Worm (Caenorhabditis elegans) whole organism, mixed stage, embryonic: ENCODE results near the gene lite-1.

Experiments
- bed-3 ChIP-seq: fragments of 200-800 bp; sonication (Bioruptor generic); optimal IDR thresholded peaks from 3 replicates; lab custom pipeline; 2018; ENCODE audit warnings: mild to moderate bottlenecking, missing genetic modification characterization, moderate library complexity, missing compliant biosample characterization
- blmp-1 ChIP-seq: fragments of 150-350 bp; optimal IDR thresholded peaks from 2 replicates; lab custom pipeline; 2014; ENCODE audit warnings: missing biosample characterization, missing genetic modification characterization
- ceh-39 ChIP-seq: fragments of 150-350 bp; optimal IDR thresholded peaks from 2 replicates; lab custom pipeline; 2014; ENCODE audit warnings: missing biosample characterization, missing genetic modification characterization
- ceh-43 ChIP-seq: fragments of 200-800 bp; sonication (Bioruptor generic); optimal IDR thresholded peaks from 2 replicates; lab custom pipeline; 2018; ENCODE audit warnings: mild to moderate bottlenecking, missing genetic modification characterization, moderate library complexity, missing compliant biosample characterization
- ceh-83 ChIP-seq: fragments of 200-800 bp; sonication (Bioruptor generic); optimal IDR thresholded peaks from 2 replicates; lab custom pipeline; 2018; ENCODE audit warnings: mild to moderate bottlenecking, missing genetic modification characterization, missing compliant biosample characterization
- drap-1 ChIP-seq: fragments of 200-800 bp; sonication (Bioruptor generic); optimal IDR thresholded peaks from 3 replicates; lab custom pipeline; 2018; ENCODE audit warnings: mild to moderate bottlenecking, missing genetic modification characterization, missing compliant biosample characterization
- elt-1 ChIP-seq: sonication (generic microtip); optimal IDR thresholded peaks from 2 replicates; lab custom pipeline; 2017; ENCODE audit warnings: missing genetic modification characterization, mild to moderate bottlenecking, missing compliant biosample characterization, antibody characterized with exemption, moderate library complexity, borderline replicate concordance; ENCODE audit not compliant: insufficient read depth
- elt-3 ChIP-seq: fragments of 150-350 bp; optimal IDR thresholded peaks from 2 replicates; lab custom pipeline; 2014; ENCODE audit warnings: missing biosample characterization, missing genetic modification characterization
- flh-1 ChIP-seq: fragments of 200-800 bp; sonication (Bioruptor generic); optimal IDR thresholded peaks from 2 replicates; lab custom pipeline; 2018; ENCODE audit warnings: mild to moderate bottlenecking, missing genetic modification characterization, moderate library complexity, missing compliant biosample characterization
- ham-2 ChIP-seq: fragments of 200-800 bp; sonication (Bioruptor generic); optimal IDR thresholded peaks from 2 replicates; lab custom pipeline; 2018; ENCODE audit warnings: mild to moderate bottlenecking, missing genetic modification characterization, missing compliant biosample characterization
- hlh-1 ChIP-seq: fragments of 150-350 bp; optimal IDR thresholded peaks from 2 replicates; lab custom pipeline; 2014; ENCODE audit warnings: missing biosample characterization, missing genetic modification reagents, missing genetic modification characterization
- lin-13 ChIP-seq: fragments of 150-350 bp; optimal IDR thresholded peaks from 2 replicates; lab custom pipeline; 2014; ENCODE audit warnings: missing biosample characterization, missing genetic modification characterization
- lin-32 ChIP-seq: fragments of 200-800 bp; sonication (Bioruptor generic); optimal IDR thresholded peaks from 2 replicates; lab custom pipeline; 2018; ENCODE audit warnings: mild to moderate bottlenecking, missing genetic modification characterization, missing compliant biosample characterization
- lsy-2 ChIP-seq: fragments of 150-350 bp; optimal IDR thresholded peaks from 2 replicates; lab custom pipeline; 2014; ENCODE audit warnings: missing biosample characterization, missing genetic modification characterization
- mab-5 ChIP-seq: fragments of 150-350 bp; optimal IDR thresholded peaks from 2 replicates; lab custom pipeline; 2014; ENCODE audit warnings: missing biosample characterization, missing genetic modification characterization
- mep-1 ChIP-seq: fragments of 150-350 bp; optimal IDR thresholded peaks from 2 replicates; lab custom pipeline; 2017; ENCODE audit warnings: missing biosample characterization, missing genetic modification reagents, missing genetic modification characterization, inconsistent platforms
- mls-2 ChIP-seq: sonication (generic microtip); optimal IDR thresholded peaks from 2 replicates; lab custom pipeline; 2016; ENCODE audit warnings: mild to moderate bottlenecking, missing genetic modification characterization, moderate library complexity, missing compliant biosample characterization
- nhr-2 ChIP-seq: fragments of 150-350 bp; optimal IDR thresholded peaks from 2 replicates; lab custom pipeline; 2014; ENCODE audit warnings: missing biosample characterization, missing genetic modification characterization
- nhr-237 ChIP-seq: fragments of 150-350 bp; optimal IDR thresholded peaks from 2 replicates; lab custom pipeline; 2014; ENCODE audit warnings: missing biosample characterization, missing genetic modification characterization
- nhr-28 ChIP-seq: fragments of 150-350 bp; optimal IDR thresholded peaks from 2 replicates; lab custom pipeline; 2014; ENCODE audit warnings: missing biosample characterization, missing genetic modification characterization
- nhr-76 ChIP-seq: sonication (generic microtip); optimal IDR thresholded peaks from 2 replicates; lab custom pipeline; 2017; ENCODE audit warnings: missing biosample characterization, missing genetic modification characterization
- pha-4 ChIP-seq: fragments of 150-350 bp; optimal IDR thresholded peaks from 2 replicates; lab custom pipeline; 2018; ENCODE audit warnings: missing biosample characterization, missing genetic modification reagents, missing genetic modification characterization
- sem-2 ChIP-seq: fragments of 200-800 bp; sonication (Bioruptor generic); optimal IDR thresholded peaks from 2 replicates; lab custom pipeline; 2018; ENCODE audit warnings: mild to moderate bottlenecking, missing genetic modification characterization, missing compliant biosample characterization
- snpc-4 ChIP-seq: fragments of 150-350 bp; optimal IDR thresholded peaks from 2 replicates; lab custom pipeline; 2014; ENCODE audit warnings: missing biosample characterization, missing genetic modification characterization
- sptf-1 ChIP-seq: sonication (generic microtip); optimal IDR thresholded peaks from 2 replicates; lab custom pipeline; 2017; ENCODE audit warnings: mild to moderate bottlenecking, missing genetic modification characterization, moderate library complexity, missing compliant biosample characterization
- tbx-8 ChIP-seq: fragments of 200-800 bp; sonication (Bioruptor generic); optimal IDR thresholded peaks from 2 replicates; lab custom pipeline; 2018; ENCODE audit warnings: mild to moderate bottlenecking, missing genetic modification characterization, moderate library complexity, missing compliant biosample characterization
- unc-120 ChIP-seq: sonication (generic microtip); optimal IDR thresholded peaks from 2 replicates; lab custom pipeline; 2017; ENCODE audit warnings: missing genetic modification characterization, missing compliant biosample characterization; ENCODE audit not compliant: poor library complexity, severe bottlenecking
- unc-39 ChIP-seq: fragments of 150-350 bp; optimal IDR thresholded peaks from 2 replicates; lab custom pipeline; 2014; ENCODE audit warnings: missing biosample characterization, missing genetic modification characterization
- unc-62 ChIP-seq: fragments of 150-350 bp; optimal IDR thresholded peaks from 2 replicates; lab custom pipeline; 2014; ENCODE audit warnings: missing biosample characterization, missing genetic modification reagents, missing genetic modification characterization
- zip-8 ChIP-seq: fragments of 150-350 bp; optimal IDR thresholded peaks from 2 replicates; lab custom pipeline; 2014; ENCODE audit warnings: missing biosample characterization, missing genetic modification characterization
- ztf-11 ChIP-seq: fragments of 150-350 bp; optimal IDR thresholded peaks from 2 replicates; lab custom pipeline; 2014; ENCODE audit warnings: missing biosample characterization, missing genetic modification characterization

The lite-1 gene

DNA sequence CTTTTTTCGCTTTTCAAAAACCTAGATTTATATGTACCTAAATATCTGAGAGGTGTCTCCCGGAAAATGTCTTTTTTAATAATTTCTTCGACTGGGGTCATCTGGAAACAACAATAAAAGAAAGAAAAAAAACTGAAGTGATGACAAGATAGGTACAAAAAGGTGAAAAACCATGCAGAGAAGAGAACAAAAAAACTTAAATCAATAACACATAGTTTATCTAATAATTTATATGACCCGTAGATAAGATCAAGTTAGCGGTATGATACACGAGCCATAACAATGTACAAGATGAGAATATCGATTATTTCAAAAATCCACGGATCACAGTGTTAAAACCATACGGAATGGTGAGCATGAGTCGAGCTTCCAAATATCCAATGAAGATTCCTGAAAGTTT, 24.3 kb downstream of the lite-1 start, which contains the start of gene mtp-18:
Gene mtp-18, minus strand, starts transcription at position 101 of the 400 bp plus-strand sequence.
- TF ChIP-seq sptf-1 (tag; lab: Kevin White, UChicago), result no peak
- TF ChIP-seq mls-2 (tag; lab: Kevin White, UChicago), result no peak
- TF ChIP-seq sem-2 (GFP tag; lab: Kevin White, UChicago), result no peak
- no peak for TF ChIP-seq nhr-28
- no peak for TF ChIP-seq elt-1 (tag; lab: Kevin White, UChicago)
- TF ChIP-seq elt-3 (tag; lab: Kevin White, UChicago), result no peak
- no peak for TF ChIP-seq nhr-237 (tag; lab: Kevin White, UChicago)
- TF ChIP-seq ham-2 (GFP tag; lab: Kevin White, UChicago), result no peak
- no peak for TF ChIP-seq zip-8 (tag; lab: Kevin White, UChicago)
- TF ChIP-seq lsy-2, result no peak
- no peak for TF ChIP-seq ztf-11
- TF ChIP-seq flh-1 (GFP tag; lab: Kevin White, UChicago), result no peak
- TF ChIP-seq, all 35 proteins: peak for 0

DNA sequence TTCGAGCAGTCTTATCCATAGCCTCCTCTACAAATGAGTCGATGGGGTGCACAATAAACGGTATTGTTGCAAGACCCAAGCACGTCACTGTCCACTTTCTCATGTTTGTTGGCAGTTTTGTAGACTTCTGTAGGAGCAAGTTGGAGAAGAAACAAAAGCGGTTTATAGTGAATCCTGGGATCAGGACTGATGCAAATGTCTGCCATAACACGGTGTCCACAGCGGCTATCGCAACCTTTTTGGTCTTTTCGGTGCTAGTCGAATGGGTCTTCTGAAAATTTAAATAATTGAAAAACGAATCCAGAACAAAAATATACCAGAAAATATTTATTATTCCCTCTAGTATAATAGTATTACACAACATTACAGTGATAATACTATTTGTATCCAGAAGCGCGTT, 25.2 kb downstream of the lite-1 start:
- TF ChIP-seq pha-4 (tag; lab: Kevin White, UChicago) (no peak), bed-3 (no peak), unc-62 (GFP tag; lab: Kevin White, UChicago) (no peak), elt-3 (tag; lab: Kevin White, UChicago) (no peak)

- TF ChIP-seq ceh-43, result no peak
- no peak for TF ChIP-seq mls-2 (tag; lab: Kevin White, UChicago)
- TF ChIP-seq nhr-237 (tag; lab: Kevin White, UChicago), result no peak
- TF ChIP-seq mep-1 (tag; lab: Kevin White, UChicago), result no peak
- TF ChIP-seq tbx-8, result no peak
- TF ChIP-seq snpc-4, result no peak
- no peak for TF ChIP-seq zip-8 (tag; lab: Kevin White, UChicago)
- no peak for TF ChIP-seq bed-3
- TF ChIP-seq nhr-28, result no peak
- no peak for TF ChIP-seq blmp-1 (tag; lab: Kevin White, UChicago)
- TF ChIP-seq unc-62 (GFP tag; lab: Kevin White, UChicago), result no peak
- no peak for TF ChIP-seq mab-5 (tag; lab: Kevin White, UChicago)
- no peak for TF ChIP-seq unc-39 (tag; lab: Kevin White, UChicago)
- TF ChIP-seq pha-4 (tag; lab: Kevin White, UChicago), result no peak
- no peak for TF ChIP-seq ceh-83 (GFP tag; lab: Kevin White, UChicago)
- no peak for TF ChIP-seq ceh-39 (tag; lab: Kevin White, UChicago)
- no peak for TF ChIP-seq hlh-1 (tag; lab: Kevin White, UChicago)
- no peak for TF ChIP-seq ham-2 (GFP tag; lab: Kevin White, UChicago)
- no peak for TF ChIP-seq nhr-2 (tag; lab: Kevin White, UChicago)
- no peak for TF ChIP-seq lin-32 (GFP tag; lab: Kevin White, UChicago)
Measured at ce11 chrX:6204696-6205232, 25.8 kb downstream of the lite-1 start, which contains the start of gene bca-1. Gene bca-1, minus strand, starts transcription at chrX:6204746.

- TF ChIP-seq mep-1 (tag; lab: Kevin White, UChicago) (no peak), nhr-28 (no peak), hlh-1 (tag; lab: Kevin White, UChicago) (no peak), unc-39 (tag; lab: Kevin White, UChicago) (no peak), mab-5 (tag; lab: Kevin White, UChicago) (no peak), blmp-1 (tag; lab: Kevin White, UChicago) (no peak), nhr-237 (tag; lab: Kevin White, UChicago) (no peak), drap-1 (GFP tag; lab: Kevin White, UChicago) (no peak), elt-1 (tag; lab: Kevin White, UChicago) (no peak), unc-120 (tag; lab: Kevin White, UChicago) (no peak), mls-2 (tag; lab: Kevin White, UChicago) (no peak), nhr-76 (tag; lab: Kevin White, UChicago) (no peak), ceh-83 (GFP tag; lab: Kevin White, UChicago) (no peak), unc-62 (GFP tag; lab: Kevin White, UChicago) (no peak), lin-13 (tag; lab: Kevin White, UChicago) (no peak), bed-3 (no peak), zip-8 (tag; lab: Kevin White, UChicago) (no peak), ceh-43 (no peak)
Measured at ce11 chrX:6203315-6203714, 27.3 kb downstream of the lite-1 start.
